Worm (Caenorhabditis elegans) whole organism, L1 larva: ENCODE results near the gene F57C2.4.

Experiments used
- C34B4.2 ChIP-seq: sonication (generic microtip); optimal IDR thresholded peaks from 2 replicates; lab custom pipeline; 2017; ENCODE audit warnings: mild to moderate bottlenecking, missing genetic modification characterization, missing compliant biosample characterization
- F16B12.6 ChIP-seq: fragments of 150-350 bp; optimal IDR thresholded peaks from 2 replicates; lab custom pipeline; 2014; ENCODE audit warnings: missing biosample characterization, missing genetic modification characterization
- aha-1 ChIP-seq: fragments of 150-350 bp; optimal IDR thresholded peaks from 2 replicates; lab custom pipeline; 2014; ENCODE audit warnings: missing biosample characterization, missing genetic modification characterization
- alr-1 ChIP-seq: fragments of 200-800 bp; sonication (Bioruptor generic); optimal IDR thresholded peaks from 2 replicates; lab custom pipeline; 2018; ENCODE audit warnings: borderline replicate concordance, mild to moderate bottlenecking, missing genetic modification characterization, missing compliant biosample characterization
- aly-2 ChIP-seq: fragments of 150-350 bp; optimal IDR thresholded peaks from 2 replicates; lab custom pipeline; 2014; ENCODE audit warnings: missing biosample characterization, missing genetic modification characterization
- blmp-1 ChIP-seq: fragments of 150-350 bp; optimal IDR thresholded peaks from 2 replicates; lab custom pipeline; 2014; ENCODE audit warnings: missing biosample characterization, missing genetic modification characterization
- ceh-63 ChIP-seq: fragments of 200-800 bp; sonication (Bioruptor generic); optimal IDR thresholded peaks from 2 replicates; lab custom pipeline; 2018; ENCODE audit warnings: mild to moderate bottlenecking, missing genetic modification characterization, missing compliant biosample characterization
- ceh-8 ChIP-seq: fragments of 200-800 bp; sonication (Bioruptor generic); optimal IDR thresholded peaks from 2 replicates; lab custom pipeline; 2018; ENCODE audit warnings: mild to moderate bottlenecking, missing genetic modification characterization, moderate library complexity, missing compliant biosample characterization
- ceh-90 ChIP-seq: sonication (generic microtip); optimal IDR thresholded peaks from 2 replicates; lab custom pipeline; 2016; ENCODE audit warnings: missing genetic modification characterization, missing compliant biosample characterization
- ces-1 ChIP-seq: fragments of 150-350 bp; optimal IDR thresholded peaks from 2 replicates; lab custom pipeline; 2014; ENCODE audit warnings: missing biosample characterization, missing genetic modification reagents, missing genetic modification characterization
- dsc-1 ChIP-seq: sonication (generic microtip); optimal IDR thresholded peaks from 2 replicates; lab custom pipeline; 2016; ENCODE audit warnings: mild to moderate bottlenecking, missing genetic modification characterization, missing compliant biosample characterization
- efl-1 ChIP-seq, 4 experiments: fragments of 150-350 bp; optimal IDR thresholded peaks in 3 of 4; peaks in 1 of 4; 1 replicate in 1 of 4; 2 replicates in 3 of 4; lab custom pipeline; 2014; ENCODE audit warnings: missing biosample characterization in 2 of 4, missing genetic modification characterization in 2 of 4, missing genetic modification reagents in 2 of 4
- elt-2 ChIP-seq: sonication (generic microtip); optimal IDR thresholded peaks from 2 replicates; lab custom pipeline; 2016; ENCODE audit warnings: missing genetic modification characterization, mild to moderate bottlenecking, inconsistent platforms, missing compliant biosample characterization, missing genetic modification reagents
- elt-3 ChIP-seq, 6 experiments: fragments of 150-350 bp in 1 of 6; sonication (generic microtip); optimal IDR thresholded peaks; 2 replicates each; lab custom pipeline; 2017 to 2018; ENCODE audit warnings: missing biosample characterization in 6 of 6, missing genetic modification characterization in 6 of 6, inconsistent platforms in 1 of 6
- ets-5 ChIP-seq: fragments of 200-800 bp; sonication (Bioruptor generic); IDR thresholded peaks from 2 replicates; pipeline ENCODE4 v1.3.6; 2022; ENCODE audit warnings: missing genetic modification characterization, missing compliant biosample characterization
- fkh-10 ChIP-seq: sonication (generic microtip); optimal IDR thresholded peaks from 2 replicates; lab custom pipeline; 2017; ENCODE audit warnings: missing biosample characterization, missing genetic modification reagents, missing genetic modification characterization
- hlh-17 ChIP-seq: fragments of 200-800 bp; sonication (Bioruptor generic); optimal IDR thresholded peaks from 2 replicates; lab custom pipeline; 2018; ENCODE audit warnings: missing genetic modification characterization, mild to moderate bottlenecking, missing compliant biosample characterization, moderate library complexity, borderline replicate concordance
- hlh-4 ChIP-seq: sonication (generic microtip); optimal IDR thresholded peaks from 2 replicates; lab custom pipeline; 2016; ENCODE audit warnings: mild to moderate bottlenecking, missing genetic modification characterization, missing compliant biosample characterization
- hpl-2 ChIP-seq: fragments of 150-350 bp; optimal IDR thresholded peaks from 2 replicates; lab custom pipeline; 2014; ENCODE audit warnings: missing biosample characterization, missing genetic modification reagents, missing genetic modification characterization
- irx-1 ChIP-seq: sonication (generic microtip); optimal IDR thresholded peaks from 2 replicates; lab custom pipeline; 2016; ENCODE audit warnings: missing genetic modification characterization, missing compliant biosample characterization
- lin-14 ChIP-seq: fragments of 200-800 bp; sonication (Bioruptor generic); optimal IDR thresholded peaks from 2 replicates; lab custom pipeline; 2018; ENCODE audit warnings: mild to moderate bottlenecking, missing genetic modification characterization, moderate library complexity, missing compliant biosample characterization
- lin-35 ChIP-seq, 2 experiments: fragments of 150-350 bp; optimal IDR thresholded peaks; 2 replicates each; lab custom pipeline; 2014; ENCODE audit warnings: missing biosample characterization in 2 of 2, missing genetic modification characterization in 2 of 2, missing genetic modification reagents in 2 of 2
- mab-9 ChIP-seq: fragments of 200-800 bp; sonication (Bioruptor generic); IDR thresholded peaks from 2 replicates; pipeline ENCODE4 v1.3.6; 2022; ENCODE audit warnings: missing genetic modification reagents, missing genetic modification characterization, missing compliant biosample characterization
- mep-1 ChIP-seq: fragments of 150-350 bp; optimal IDR thresholded peaks from 2 replicates; lab custom pipeline; 2014; ENCODE audit warnings: missing biosample characterization, missing genetic modification characterization
- nhr-11 ChIP-seq: fragments of 150-350 bp; optimal IDR thresholded peaks from 2 replicates; lab custom pipeline; 2014; ENCODE audit warnings: missing biosample characterization, missing genetic modification characterization
- nhr-47 ChIP-seq: sonication (generic microtip); optimal IDR thresholded peaks from 2 replicates; lab custom pipeline; 2016; ENCODE audit warnings: mild to moderate bottlenecking, missing genetic modification characterization, moderate library complexity, missing compliant biosample characterization
- nhr-76 ChIP-seq: sonication (generic microtip); optimal IDR thresholded peaks from 2 replicates; lab custom pipeline; 2017; ENCODE audit warnings: missing biosample characterization, missing genetic modification characterization
- nhr-84 ChIP-seq: sonication (generic microtip); optimal IDR thresholded peaks from 2 replicates; lab custom pipeline; 2017; ENCODE audit warnings: missing biosample characterization, missing genetic modification characterization
- nhr-90 ChIP-seq: sonication (generic microtip); optimal IDR thresholded peaks from 2 replicates; lab custom pipeline; 2016; ENCODE audit warnings: mild to moderate bottlenecking, missing genetic modification characterization, missing compliant biosample characterization; ENCODE audit not compliant: poor library complexity
- pax-3 ChIP-seq: fragments of 200-800 bp; sonication (Bioruptor generic); optimal IDR thresholded peaks from 2 replicates; lab custom pipeline; 2018; ENCODE audit warnings: mild to moderate bottlenecking, missing genetic modification characterization, moderate library complexity, missing compliant biosample characterization
- rnt-1 ChIP-seq: sonication (generic microtip); optimal IDR thresholded peaks from 2 replicates; lab custom pipeline; 2016; ENCODE audit warnings: mild to moderate bottlenecking, missing genetic modification characterization, moderate library complexity, missing compliant biosample characterization
- skn-1 ChIP-seq: fragments of 150-350 bp; optimal IDR thresholded peaks from 2 replicates; lab custom pipeline; 2014; ENCODE audit warnings: missing biosample characterization, missing genetic modification characterization
- snpc-4 ChIP-seq: fragments of 150-350 bp; optimal IDR thresholded peaks from 2 replicates; lab custom pipeline; 2014; ENCODE audit warnings: missing biosample characterization, missing genetic modification characterization
- snu-23 ChIP-seq: sonication (generic microtip); optimal IDR thresholded peaks from 2 replicates; lab custom pipeline; 2016; ENCODE audit warnings: missing genetic modification characterization, missing compliant biosample characterization
- sup-37 ChIP-seq: fragments of 200-800 bp; sonication (Bioruptor generic); optimal IDR thresholded peaks from 2 replicates; lab custom pipeline; 2018; ENCODE audit warnings: mild to moderate bottlenecking, missing genetic modification characterization, missing compliant biosample characterization
- swsn-7 ChIP-seq: sonication (generic microtip); optimal IDR thresholded peaks from 2 replicates; lab custom pipeline; 2016; ENCODE audit warnings: missing genetic modification characterization, missing compliant biosample characterization
- unc-130 ChIP-seq: fragments of 150-350 bp; optimal IDR thresholded peaks from 2 replicates; lab custom pipeline; 2017; ENCODE audit warnings: missing biosample characterization, missing genetic modification characterization, inconsistent platforms
- unc-30 ChIP-seq: sonication (generic microtip); optimal IDR thresholded peaks from 2 replicates; lab custom pipeline; 2017; ENCODE audit warnings: missing biosample characterization, missing genetic modification characterization
- zag-1 ChIP-seq: fragments of 150-350 bp; optimal IDR thresholded peaks from 2 replicates; lab custom pipeline; 2014; ENCODE audit warnings: missing biosample characterization, missing genetic modification characterization

Gene F57C2.4

ce11 chrII:14500122-14500521 is 25.0 kb upstream of the F57C2.4 start, which contains the start of gene K10H10.4:
TSS of gene K10H10.4 (plus strand) at chrII:14500422.
- TF ChIP-seq nhr-47 (tag; lab: Kevin White, UChicago) (no peak), lin-35 (GFP tag; optimal IDR thresholded peaks at IDR 0.05; lab: Kevin White, UChicago) (no peak), irx-1 (tag; lab: Kevin White, UChicago) (no peak)

ce11 chrII:14501447-14501846 is 23.7 kb upstream of the F57C2.4 start, which contains the start of gene K10H10.5:
TSS of gene K10H10.5 (plus strand) at chrII:14501747.
- TF ChIP-seq C34B4.2 (no peak), aly-2 (tag; lab: Kevin White, UChicago) (no peak), mep-1 (tag; lab: Kevin White, UChicago) (no peak)

ce11 chrII:14502997-14503396 is 22.1 kb upstream of the F57C2.4 start, which contains the start of gene K10H10.6:
TSS of gene K10H10.6 (plus strand) at chrII:14503297.
- no peak for TF ChIP-seq snpc-4 (tag; lab: Kevin White, UChicago)

- no peak for TF ChIP-seq mep-1 (tag; lab: Kevin White, UChicago)
- TF ChIP-seq rnt-1 (tag; lab: Kevin White, UChicago): no peak
- TF ChIP-seq ceh-8 (GFP tag; lab: Kevin White, UChicago): no peak
- no peak for TF ChIP-seq aha-1 (tag; lab: Kevin White, UChicago)
- TF ChIP-seq ceh-90: no peak
- no peak for TF ChIP-seq alr-1 (tag; lab: Kevin White, UChicago)
- TF ChIP-seq efl-1 (optimal IDR thresholded peaks at IDR 0.05; lab: Kevin White, UChicago): no peak
- no peak for TF ChIP-seq efl-1 (GFP tag; optimal IDR thresholded peaks at IDR 0.05 in 1 of 2; lab: Kevin White, UChicago)
These were observed 18.9 kb upstream of the F57C2.4 start, which contains the start of gene K10H10.12 for ce11 chrII:14506245-14506644. TSS of gene K10H10.12 (minus strand) at chrII:14506345.

- TF ChIP-seq fkh-10 (GFP tag; lab: Kevin White, UChicago) (no peak), nhr-11 (tag; lab: Kevin White, UChicago) (no peak), snu-23 (GFP tag; lab: Kevin White, UChicago) (no peak), hlh-4 (tag; lab: Kevin White, UChicago) (no peak), dsc-1 (no peak), unc-130 (tag; lab: Kevin White, UChicago) (no peak), ceh-63 (GFP tag; lab: Kevin White, UChicago) (no peak), zag-1 (tag; lab: Kevin White, UChicago) (no peak), pax-3 (tag; lab: Kevin White, UChicago) (no peak), hlh-17 (GFP tag; lab: Kevin White, UChicago) (no peak), sup-37 (GFP tag; lab: Kevin White, UChicago) (no peak), nhr-76 (no peak), hpl-2 (no peak), lin-35 (GFP tag; optimal IDR thresholded peaks at IDR 0.05; lab: Kevin White, UChicago) (no peak)
These were observed 17.6 kb upstream of the F57C2.4 start, which contains the start of the genes K10H10.7 and K10H10.10 for ce11 chrII:14507563-14507962. TSS of gene K10H10.7 (minus strand) at chrII:14507663. TSS of gene K10H10.10 (plus strand) at chrII:14507766.

- no peak for TF ChIP-seq lin-14 (GFP tag; lab: Kevin White, UChicago)
- TF ChIP-seq elt-2 (tag; lab: Kevin White, UChicago): peak; percentile 39
- TF ChIP-seq, all 84 proteins: peak for 1
These were observed 15.0 kb upstream of the F57C2.4 start for ce11 chrII:14510162-14510561.

ce11 chrII:14511189-14511588 is 13.9 kb upstream of the F57C2.4 start, which contains the start of gene K10H10.13:
TSS of gene K10H10.13 (minus strand) at chrII:14511289.
- TF ChIP-seq ces-1 (GFP tag; lab: Kevin White, UChicago) (no peak), skn-1 (tag; lab: Kevin White, UChicago) (no peak), nhr-90 (tag; lab: Kevin White, UChicago) (no peak), swsn-7 (no peak), ets-5 (GFP tag; lab: Robert Waterston, UW) (no peak), blmp-1 (tag; lab: Kevin White, UChicago) (no peak), elt-3 (tag; optimal IDR thresholded peaks at IDR 0.05; lab: Kevin White, UChicago) (no peak), nhr-84 (tag; lab: Kevin White, UChicago) (no peak), unc-30 (tag; lab: Kevin White, UChicago) (no peak), mab-9 (no peak), F16B12.6 (no peak), rnt-1 (tag; lab: Kevin White, UChicago) (no peak)
